Worm (Caenorhabditis elegans) whole organism, L1 larva: Measurements from ENCODE around the gene R13H4.5.
A peak's percentile ranks its signal among the peaks of the same experiment; 100 is the strongest.

Experiments used
- C34B4.2 ChIP-seq: sonication (generic microtip); optimal IDR thresholded peaks from 2 replicates; lab custom pipeline; 2017; ENCODE audit warnings: mild to moderate bottlenecking, missing genetic modification characterization, missing compliant biosample characterization
- efl-1 ChIP-seq, 4 experiments: fragments of 150-350 bp; optimal IDR thresholded peaks in 3 of 4; peaks in 1 of 4; 1 replicate in 1 of 4; 2 replicates in 3 of 4; lab custom pipeline; 2014; ENCODE audit warnings: missing biosample characterization in 2 of 4, missing genetic modification characterization in 2 of 4, missing genetic modification reagents in 2 of 4
- fkh-10 ChIP-seq: sonication (generic microtip); optimal IDR thresholded peaks from 2 replicates; lab custom pipeline; 2017; ENCODE audit warnings: missing biosample characterization, missing genetic modification reagents, missing genetic modification characterization
- lin-13 ChIP-seq: fragments of 150-350 bp; optimal IDR thresholded peaks from 2 replicates; lab custom pipeline; 2014; ENCODE audit warnings: missing biosample characterization, missing genetic modification reagents, missing genetic modification characterization
- lir-3 ChIP-seq: sonication (generic microtip); optimal IDR thresholded peaks from 2 replicates; lab custom pipeline; 2016; ENCODE audit warnings: mild to moderate bottlenecking, missing genetic modification characterization, moderate library complexity, missing compliant biosample characterization; ENCODE audit not compliant: poor library complexity
- mep-1 ChIP-seq: fragments of 150-350 bp; optimal IDR thresholded peaks from 2 replicates; lab custom pipeline; 2014; ENCODE audit warnings: missing biosample characterization, missing genetic modification characterization
- nhr-237 ChIP-seq: fragments of 150-350 bp; optimal IDR thresholded peaks from 2 replicates; lab custom pipeline; 2014; ENCODE audit warnings: missing biosample characterization, missing genetic modification characterization
- nhr-28 ChIP-seq: fragments of 150-350 bp; optimal IDR thresholded peaks from 2 replicates; lab custom pipeline; 2014; ENCODE audit warnings: missing biosample characterization, missing genetic modification characterization
- nhr-77 ChIP-seq: fragments of 150-350 bp; optimal IDR thresholded peaks from 2 replicates; lab custom pipeline; 2014; ENCODE audit warnings: missing biosample characterization, missing genetic modification characterization
- nhr-85 ChIP-seq: sonication (generic microtip); peaks from one replicate; lab custom pipeline; 2016; ENCODE audit warnings: missing genetic modification characterization, inconsistent platforms, missing compliant biosample characterization
- skn-1 ChIP-seq: fragments of 150-350 bp; optimal IDR thresholded peaks from 2 replicates; lab custom pipeline; 2014; ENCODE audit warnings: missing biosample characterization, missing genetic modification characterization
- snpc-4 ChIP-seq: fragments of 150-350 bp; optimal IDR thresholded peaks from 2 replicates; lab custom pipeline; 2014; ENCODE audit warnings: missing biosample characterization, missing genetic modification characterization

ce11 chrV:11896322-11896898, 35.9 kb downstream of the R13H4.5 start:
- TF ChIP-seq skn-1 (tag; lab: Kevin White, UChicago) = no peak
- no peak for TF ChIP-seq lin-13 (GFP tag; lab: Kevin White, UChicago)
- no peak for TF ChIP-seq lir-3 (tag; lab: Kevin White, UChicago)
- TF ChIP-seq mep-1 (tag; lab: Kevin White, UChicago) = peak; percentile 60
- TF ChIP-seq nhr-28 (tag; lab: Kevin White, UChicago) = no peak
- TF ChIP-seq C34B4.2 (tag; lab: Kevin White, UChicago) = no peak
- TF ChIP-seq efl-1 (optimal IDR thresholded peaks at IDR 0.05; lab: Kevin White, UChicago) = peak; percentile 75 to 94
- TF ChIP-seq efl-1 (GFP tag; optimal IDR thresholded peaks at IDR 0.05 in 1 of 2; lab: Kevin White, UChicago) = peak; percentile 76 to 97
- no peak for TF ChIP-seq nhr-77 (tag; lab: Kevin White, UChicago)
- no peak for TF ChIP-seq fkh-10 (GFP tag; lab: Kevin White, UChicago)
- TF ChIP-seq snpc-4 (tag; lab: Kevin White, UChicago) = no peak
- no peak for TF ChIP-seq nhr-237 (tag; lab: Kevin White, UChicago)
- peak; percentile 41 for TF ChIP-seq nhr-85 (tag; lab: Kevin White, UChicago)
